Fruit fly (Drosophila melanogaster) whole organism, embryonic: ENCODE results near the gene Aprt.

Experiments
- CG11696 ChIP-seq: fragments of 200-800 bp; sonication (Bioruptor generic); IDR thresholded peaks from 2 replicates; pipeline ENCODE4 v1.3.6; 2022; ENCODE audit warnings: missing biosample characterization, missing genetic modification characterization
- CG12236 ChIP-seq: fragments of 200-800 bp; sonication (Bioruptor generic); optimal IDR thresholded peaks from 2 replicates; lab custom pipeline; 2016; ENCODE audit warnings: missing biosample characterization, missing genetic modification characterization
- CG2712 ChIP-seq: fragments of 200-800 bp; optimal IDR thresholded peaks from 3 replicates; lab custom pipeline; 2019; ENCODE audit warnings: missing biosample characterization, mild to moderate bottlenecking, missing genetic modification characterization, moderate library complexity
- CG8924 ChIP-seq: fragments of 200-800 bp; optimal IDR thresholded peaks from 3 replicates; lab custom pipeline; 2019; ENCODE audit warnings: missing biosample characterization, mild to moderate bottlenecking, missing genetic modification characterization, moderate library complexity
- da ChIP-seq: fragments of 200-800 bp; sonication (Bioruptor generic); optimal IDR thresholded peaks from 2 replicates; lab custom pipeline; 2016; ENCODE audit warnings: missing biosample characterization, missing genetic modification characterization
- sob ChIP-seq: fragments of 200-800 bp; sonication (Bioruptor generic); IDR thresholded peaks from 2 replicates; pipeline ENCODE4 v1.3.6; 2022; ENCODE audit warnings: missing biosample characterization, missing genetic modification characterization

dm6 chr3L:1890941-1891340 lies 6.1 kb upstream of the Aprt start:
- TF ChIP-seq CG12236: no peak
- no peak for TF ChIP-seq CG11696
- TF ChIP-seq da (GFP tag; lab: Kevin White, UChicago): no peak
- TF ChIP-seq sob: no peak
- no peak for TF ChIP-seq CG2712 (tag; lab: Kevin White, UChicago)
- no peak for TF ChIP-seq CG8924
